Worm (Caenorhabditis elegans) whole organism, L1 larva: ENCODE data around the gene R05A10.7.

ENCODE experiments used
- egl-27 ChIP-seq, 2 experiments: fragments of 150-350 bp in 1 of 2; sonication (generic microtip); optimal IDR thresholded peaks; 3 replicates each; lab custom pipeline; 2017 to 2018; ENCODE audit warnings: missing biosample characterization in 2 of 2, missing genetic modification characterization in 2 of 2, missing genetic modification reagents in 2 of 2
- lsy-2 ChIP-seq, 2 experiments: fragments of 150-350 bp; optimal IDR thresholded peaks; 2 replicates each; lab custom pipeline; 2014; ENCODE audit warnings: missing biosample characterization in 2 of 2, missing genetic modification characterization in 2 of 2
- nhr-28 ChIP-seq: fragments of 150-350 bp; optimal IDR thresholded peaks from 2 replicates; lab custom pipeline; 2014; ENCODE audit warnings: missing biosample characterization, missing genetic modification characterization
- pqm-1 ChIP-seq: sonication (generic microtip); optimal IDR thresholded peaks from 3 replicates; lab custom pipeline; 2017; ENCODE audit warnings: missing biosample characterization, missing genetic modification characterization
- snpc-4 ChIP-seq: fragments of 150-350 bp; optimal IDR thresholded peaks from 2 replicates; lab custom pipeline; 2014; ENCODE audit warnings: missing biosample characterization, missing genetic modification characterization
- unc-62 ChIP-seq: fragments of 150-350 bp; optimal IDR thresholded peaks from 2 replicates; lab custom pipeline; 2014; ENCODE audit warnings: missing biosample characterization, missing genetic modification reagents, missing genetic modification characterization
- unc-86 ChIP-seq: sonication (generic microtip); optimal IDR thresholded peaks from 2 replicates; lab custom pipeline; 2016; ENCODE audit warnings: missing genetic modification characterization, missing compliant biosample characterization
- ztf-4 ChIP-seq: fragments of 150-350 bp; optimal IDR thresholded peaks from 2 replicates; lab custom pipeline; 2014; ENCODE audit warnings: missing biosample characterization, missing genetic modification characterization

DNA sequence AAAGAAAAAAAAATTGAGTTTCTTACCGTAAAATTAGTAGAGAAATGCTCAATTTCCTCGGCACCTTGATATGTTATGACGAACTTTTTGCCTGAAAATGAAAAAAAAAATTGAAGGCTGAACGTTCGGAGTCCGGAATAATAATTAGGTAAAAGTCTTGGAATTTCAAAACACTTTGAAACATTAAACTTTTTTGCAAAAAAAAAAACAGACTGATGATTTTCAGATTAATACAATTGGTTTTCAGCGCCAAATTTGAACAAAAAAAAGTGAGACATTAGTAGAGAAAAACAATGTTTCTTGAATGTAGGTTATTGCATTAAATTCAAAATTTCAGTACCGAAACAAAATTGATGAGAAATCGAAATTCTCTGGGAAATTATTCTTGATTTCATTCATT is 38.7 kb downstream of the R05A10.7 start, which contains the start of gene nkcc-1:
- TF ChIP-seq lsy-2 (tag; optimal IDR thresholded peaks at IDR 0.05; lab: Kevin White, UChicago) (no peak), unc-62 (GFP tag; lab: Kevin White, UChicago) (no peak), nhr-28 (tag; lab: Kevin White, UChicago) (no peak), pqm-1 (tag; lab: Kevin White, UChicago) (no peak), ztf-4 (tag; lab: Kevin White, UChicago) (no peak), egl-27 (tag; optimal IDR thresholded peaks at IDR 0.05; lab: Kevin White, UChicago) (no peak), unc-86 (tag; lab: Kevin White, UChicago) (no peak), snpc-4 (tag; lab: Kevin White, UChicago) (no peak)
